Worm (Caenorhabditis elegans): Measurements from ENCODE around the gene F58A3.4.

F58A3.4 gene

ce11 chrX:11050335-11050734, 39.9 kb upstream of the F58A3.4 start:
- TF ChIP-seq sox-4 (tag; optimal IDR thresholded peaks at IDR 0.05): no peak
- no peak for TF ChIP-seq lin-11 (tag; optimal IDR thresholded peaks at IDR 0.05)
- no peak for TF ChIP-seq sox-2 (GFP tag; IDR thresholded peaks at IDR 0.05)
- no peak for TF ChIP-seq elt-2 (tag; optimal IDR thresholded peaks at IDR 0.05)
- no peak for TF ChIP-seq tbx-2 (tag; optimal IDR thresholded peaks at IDR 0.05)
- TF ChIP-seq nhr-11 (tag; optimal IDR thresholded peaks at IDR 0.05): no peak
- no peak for TF ChIP-seq ttx-3 (tag; optimal IDR thresholded peaks at IDR 0.05)
- no peak for TF ChIP-seq hlh-15 (tag; optimal IDR thresholded peaks at IDR 0.05)
- no peak for TF ChIP-seq Y22D7AL.16 (tag; optimal IDR thresholded peaks at IDR 0.05)
- TF ChIP-seq ztf-16 (tag; optimal IDR thresholded peaks at IDR 0.05): no peak
- no peak for TF ChIP-seq pros-1 (tag; optimal IDR thresholded peaks at IDR 0.05)

- TF ChIP-seq hlh-15 (tag; optimal IDR thresholded peaks at IDR 0.05): no peak
- TF ChIP-seq elt-2 (tag; optimal IDR thresholded peaks at IDR 0.05): peak; percentile 59
Observed at ce11 chrX:11047183-11047582, 36.7 kb upstream of the F58A3.4 start, which contains the start of gene clc-1. Gene clc-1, plus strand, starts transcription at chrX:11047446.

DNA sequence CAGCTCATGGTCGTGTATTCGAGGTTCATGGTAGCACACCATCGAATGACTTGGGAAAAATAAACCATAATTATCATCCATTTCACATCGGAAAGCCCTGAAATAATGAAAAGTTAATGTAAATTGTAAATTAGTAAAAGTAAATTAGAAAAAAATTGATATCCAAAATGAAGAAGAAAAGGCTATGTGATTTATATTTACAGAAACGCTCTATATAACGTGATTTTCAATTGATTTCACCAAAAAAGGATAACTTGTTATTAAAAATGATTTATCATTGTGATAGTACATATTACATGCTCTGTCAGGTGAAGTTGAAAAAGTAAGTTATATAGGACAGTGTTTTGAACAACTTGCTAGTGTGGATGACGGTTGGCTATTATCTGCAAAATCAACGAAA, 32.3 kb upstream of the F58A3.4 start, which contains the start of gene C09F12.3:
Gene C09F12.3, minus strand, starts transcription at position 101 of the 400 bp plus-strand sequence.
- TF ChIP-seq ztf-16 (tag; optimal IDR thresholded peaks at IDR 0.05): no peak
- no peak for TF ChIP-seq pros-1 (tag; optimal IDR thresholded peaks at IDR 0.05)
- TF ChIP-seq ceh-18 (tag; optimal IDR thresholded peaks at IDR 0.05): no peak
- no peak for TF ChIP-seq hlh-15 (tag; optimal IDR thresholded peaks at IDR 0.05)
- TF ChIP-seq hlh-8 (tag; optimal IDR thresholded peaks at IDR 0.05): no peak
- no peak for TF ChIP-seq nhr-11 (tag; optimal IDR thresholded peaks at IDR 0.05)
- no peak for TF ChIP-seq ceh-2 (tag; optimal IDR thresholded peaks at IDR 0.05)
- TF ChIP-seq ceh-14 (tag; optimal IDR thresholded peaks at IDR 0.05): no peak
- no peak for TF ChIP-seq C08G9.2 (tag; optimal IDR thresholded peaks at IDR 0.05)
- TF ChIP-seq ama-1 (optimal IDR thresholded peaks at IDR 0.05): no peak
- TF ChIP-seq unc-42 (tag; optimal IDR thresholded peaks at IDR 0.05): no peak
- no peak for TF ChIP-seq ceh-34 (tag; optimal IDR thresholded peaks at IDR 0.05)
- no peak for TF ChIP-seq ahr-1 (tag; optimal IDR thresholded peaks at IDR 0.05)
- no peak for TF ChIP-seq dmd-4 (tag; optimal IDR thresholded peaks at IDR 0.05; ENCODE audit: borderline replicate concordance)

DNA sequence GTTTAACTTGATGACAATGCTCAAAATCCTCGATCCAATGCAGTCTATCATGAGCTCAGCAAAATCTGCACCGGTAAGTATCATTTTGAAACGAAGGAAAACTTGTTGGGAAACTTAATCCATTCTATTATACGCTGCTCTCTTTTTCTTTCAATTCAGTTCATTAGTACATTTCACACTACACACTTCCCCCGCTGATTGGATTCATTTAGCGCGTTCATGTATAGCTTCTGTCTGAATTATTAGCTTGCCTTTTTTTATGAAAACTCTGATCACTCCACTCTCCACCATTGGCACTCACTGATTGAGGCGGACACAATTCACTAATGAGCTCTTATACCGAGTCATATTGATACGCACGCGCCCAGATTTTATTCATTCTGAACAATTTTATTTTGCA, 27.8 kb upstream of the F58A3.4 start:
- no peak for TF ChIP-seq npax-4 (tag; optimal IDR thresholded peaks at IDR 0.05)
- TF ChIP-seq pat-9 (tag; optimal IDR thresholded peaks at IDR 0.05): no peak
- no peak for TF ChIP-seq odd-2 (tag; optimal IDR thresholded peaks at IDR 0.05)
- TF ChIP-seq pha-4 (tag; optimal IDR thresholded peaks at IDR 0.05): no peak
- TF ChIP-seq ttx-3 (tag; optimal IDR thresholded peaks at IDR 0.05): no peak
- TF ChIP-seq unc-86 (tag; optimal IDR thresholded peaks at IDR 0.05): no peak
- no peak for TF ChIP-seq ceh-14 (tag; optimal IDR thresholded peaks at IDR 0.05)
- TF ChIP-seq eyg-1 (tag; optimal IDR thresholded peaks at IDR 0.05): no peak
- TF ChIP-seq gmeb-2 (tag; optimal IDR thresholded peaks at IDR 0.05): no peak
- TF ChIP-seq sox-2 (GFP tag; IDR thresholded peaks at IDR 0.05): no peak
- no peak for TF ChIP-seq hlh-30 (tag; optimal IDR thresholded peaks at IDR 0.05; ENCODE audit: insufficient read depth)
- TF ChIP-seq fkh-6 (tag; optimal IDR thresholded peaks at IDR 0.05): no peak
- no peak for TF ChIP-seq pag-3 (tag; optimal IDR thresholded peaks at IDR 0.05; ENCODE audit: borderline replicate concordance)
- TF ChIP-seq ztf-16 (tag; optimal IDR thresholded peaks at IDR 0.05): no peak
- TF ChIP-seq C08G9.2 (tag; optimal IDR thresholded peaks at IDR 0.05): no peak
- no peak for TF ChIP-seq elt-4 (tag; optimal IDR thresholded peaks at IDR 0.05)
- TF ChIP-seq K09A11.1 (tag; optimal IDR thresholded peaks at IDR 0.05; ENCODE audit: insufficient read depth): no peak
- TF ChIP-seq lim-6 (tag; optimal IDR thresholded peaks at IDR 0.05): no peak
- no peak for TF ChIP-seq F13H6.1 (tag; optimal IDR thresholded peaks at IDR 0.05)
- TF ChIP-seq unc-42 (tag; optimal IDR thresholded peaks at IDR 0.05): no peak
